Fruit fly (Drosophila melanogaster) whole organism, embryonic: ENCODE results near the gene Swip-1.

Source experiments
- Abd-B ChIP-seq: fragments of 200-800 bp; sonication (Bioruptor generic); optimal IDR thresholded peaks from 2 replicates; lab custom pipeline; 2018; ENCODE audit warnings: missing biosample characterization, mild to moderate bottlenecking, missing genetic modification characterization, moderate library complexity
- Atf6 ChIP-seq: fragments of 200-800 bp; sonication (Bioruptor generic); IDR thresholded peaks from 2 replicates; pipeline ENCODE4 v1.3.6; 2022; ENCODE audit warnings: missing biosample characterization, missing genetic modification characterization
- B-H2 ChIP-seq: fragments of 200-800 bp; sonication (Bioruptor generic); optimal IDR thresholded peaks from 2 replicates; lab custom pipeline; 2018; ENCODE audit warnings: missing biosample characterization, mild to moderate bottlenecking, missing genetic modification characterization
- CG1024 ChIP-seq: fragments of 200-800 bp; sonication (Bioruptor generic); IDR thresholded peaks from 2 replicates; pipeline ENCODE4 v1.3.6; 2022; ENCODE audit warnings: missing biosample characterization, missing genetic modification characterization
- CG10274 ChIP-seq: fragments of 200-800 bp; sonication (Bioruptor generic); optimal IDR thresholded peaks from 3 replicates; lab custom pipeline; 2017; ENCODE audit warnings: missing biosample characterization, mild to moderate bottlenecking, missing genetic modification characterization
- CG10321 ChIP-seq: fragments of 200-800 bp; sonication (Bioruptor generic); IDR thresholded peaks from 2 replicates; pipeline ENCODE4 v1.3.6; 2022; ENCODE audit warnings: missing biosample characterization, missing genetic modification characterization
- CG12071 ChIP-seq: fragments of 200-800 bp; sonication (Bioruptor generic); optimal IDR thresholded peaks from 3 replicates; lab custom pipeline; 2018; ENCODE audit warnings: missing biosample characterization, mild to moderate bottlenecking, missing genetic modification characterization
- CG12299 ChIP-seq: fragments of 200-800 bp; sonication (Bioruptor generic); optimal IDR thresholded peaks from 2 replicates; lab custom pipeline; 2018; ENCODE audit warnings: missing biosample characterization, mild to moderate bottlenecking, missing genetic modification characterization
- CG13296 ChIP-seq: fragments of 200-800 bp; sonication (Bioruptor generic); optimal IDR thresholded peaks from 3 replicates; lab custom pipeline; 2018; ENCODE audit warnings: missing biosample characterization, mild to moderate bottlenecking, missing genetic modification characterization
- CG17359 ChIP-seq: fragments of 200-800 bp; sonication (Bioruptor generic); optimal IDR thresholded peaks from 3 replicates; lab custom pipeline; 2018; ENCODE audit warnings: missing biosample characterization, mild to moderate bottlenecking, missing genetic modification characterization, moderate library complexity
- CG17912 ChIP-seq: fragments of 200-800 bp; sonication (Bioruptor generic); optimal IDR thresholded peaks from 2 replicates; lab custom pipeline; 2018; ENCODE audit warnings: missing biosample characterization, mild to moderate bottlenecking, missing genetic modification characterization
- CG18476 ChIP-seq: fragments of 200-800 bp; sonication (Bioruptor generic); optimal IDR thresholded peaks from 2 replicates; lab custom pipeline; 2016; ENCODE audit warnings: missing biosample characterization, mild to moderate bottlenecking, missing genetic modification characterization
- CG18599 ChIP-seq: fragments of 200-800 bp; sonication (Bioruptor generic); optimal IDR thresholded peaks from 3 replicates; lab custom pipeline; 2017; ENCODE audit warnings: missing biosample characterization, missing genetic modification characterization, mild to moderate bottlenecking, moderate library complexity, missing genetic modification reagents
- CG2678 ChIP-seq: fragments of 200-800 bp; sonication (Bioruptor generic); optimal IDR thresholded peaks from 3 replicates; lab custom pipeline; 2019; ENCODE audit warnings: missing biosample characterization, mild to moderate bottlenecking, missing genetic modification characterization, moderate library complexity
- CG30431 ChIP-seq: fragments of 200-800 bp; sonication (Bioruptor generic); optimal IDR thresholded peaks from 2 replicates; lab custom pipeline; 2017; ENCODE audit warnings: missing biosample characterization, missing genetic modification characterization
- CG3838 ChIP-seq: fragments of 200-800 bp; sonication (Bioruptor generic); optimal IDR thresholded peaks from 3 replicates; lab custom pipeline; 2016; ENCODE audit warnings: missing biosample characterization, missing genetic modification characterization
- CG4820 ChIP-seq: fragments of 200-800 bp; sonication (Bioruptor generic); optimal IDR thresholded peaks from 3 replicates; lab custom pipeline; 2016; ENCODE audit warnings: missing biosample characterization, missing genetic modification characterization
- CG4854 ChIP-seq: fragments of 200-800 bp; sonication (Bioruptor generic); optimal IDR thresholded peaks from 2 replicates; lab custom pipeline; 2016; ENCODE audit warnings: missing biosample characterization, missing genetic modification characterization, inconsistent platforms
- CG6813 ChIP-seq: fragments of 200-800 bp; sonication (Bioruptor generic); optimal IDR thresholded peaks from 2 replicates; lab custom pipeline; 2017; ENCODE audit warnings: missing biosample characterization, missing genetic modification characterization, mild to moderate bottlenecking, moderate library complexity, missing genetic modification reagents
- CG7372 ChIP-seq: fragments of 200-800 bp; sonication (Bioruptor generic); IDR thresholded peaks from 2 replicates; pipeline ENCODE4 v1.3.6; 2022; ENCODE audit warnings: missing biosample characterization, missing genetic modification characterization
- CG8765 ChIP-seq: fragments of 200-800 bp; sonication (Bioruptor generic); IDR thresholded peaks from 2 replicates; pipeline ENCODE4 v1.3.6; 2022; ENCODE audit warnings: missing biosample characterization, missing genetic modification characterization
- CG8924 ChIP-seq: fragments of 200-800 bp; optimal IDR thresholded peaks from 3 replicates; lab custom pipeline; 2019; ENCODE audit warnings: missing biosample characterization, mild to moderate bottlenecking, missing genetic modification characterization, moderate library complexity
- CG9932 ChIP-seq: fragments of 200-800 bp; sonication (Bioruptor generic); IDR thresholded peaks from 2 replicates; pipeline ENCODE4 v1.3.6; 2022; ENCODE audit warnings: missing biosample characterization, missing genetic modification characterization
- D19A ChIP-seq: fragments of 200-800 bp; optimal IDR thresholded peaks from 3 replicates; lab custom pipeline; 2019; ENCODE audit warnings: missing biosample characterization, mild to moderate bottlenecking, missing genetic modification characterization, moderate library complexity
- HLHmδ ChIP-seq: fragments of 200-800 bp; sonication (Bioruptor generic); optimal IDR thresholded peaks from 2 replicates; lab custom pipeline; 2018; ENCODE audit warnings: missing biosample characterization, mild to moderate bottlenecking, missing genetic modification characterization, moderate library complexity
- Hr51 ChIP-seq, 2 experiments: fragments of 200-800 bp; sonication (Bioruptor generic); optimal IDR thresholded peaks; 2 replicates in 1 of 2; 3 replicates in 1 of 2; lab custom pipeline; 2016 to 2018; ENCODE audit warnings: missing biosample characterization in 2 of 2, missing genetic modification characterization in 2 of 2, mild to moderate bottlenecking in 1 of 2, moderate library complexity in 1 of 2
- Jarid2 ChIP-seq: fragments of 200-800 bp; sonication (Bioruptor generic); optimal IDR thresholded peaks from 3 replicates; lab custom pipeline; 2017; ENCODE audit warnings: mild to moderate bottlenecking, missing biosample characterization, missing genetic modification reagents, missing genetic modification characterization
- Kr ChIP-seq: fragments of 200-800 bp; sonication (Bioruptor generic); optimal IDR thresholded peaks from 2 replicates; lab custom pipeline; 2017; ENCODE audit warnings: missing biosample characterization, mild to moderate bottlenecking, missing genetic modification characterization
- Myb ChIP-seq: fragments of 200-800 bp; sonication (Bioruptor generic); optimal IDR thresholded peaks from 2 replicates; lab custom pipeline; 2016; ENCODE audit warnings: missing biosample characterization, missing genetic modification characterization
- NFAT ChIP-seq: fragments of 200-800 bp; sonication (Bioruptor generic); IDR thresholded peaks from 2 replicates; pipeline ENCODE4 v1.3.6; 2022; ENCODE audit warnings: missing biosample characterization, missing genetic modification characterization
- Opbp ChIP-seq: fragments of 200-800 bp; sonication (Bioruptor generic); IDR thresholded peaks from 3 replicates; pipeline ENCODE4 v1.3.6; 2022; ENCODE audit warnings: missing biosample characterization, missing genetic modification characterization; ENCODE audit not compliant: partially characterized antibody
- caup ChIP-seq: fragments of 200-800 bp; sonication (Bioruptor generic); optimal IDR thresholded peaks from 3 replicates; lab custom pipeline; 2017; ENCODE audit warnings: missing biosample characterization, mild to moderate bottlenecking, missing genetic modification characterization, moderate library complexity; ENCODE audit not compliant: severe bottlenecking
- danr ChIP-seq: fragments of 200-800 bp; sonication (Bioruptor generic); IDR thresholded peaks from 2 replicates; pipeline ENCODE4 v1.3.6; 2022; ENCODE audit warnings: missing biosample characterization, missing genetic modification characterization
- dm ChIP-seq: fragments of 200-800 bp; sonication (Bioruptor generic); optimal IDR thresholded peaks from 3 replicates; lab custom pipeline; 2016; ENCODE audit warnings: missing biosample characterization, missing genetic modification characterization
- dmrt99B ChIP-seq: fragments of 200-800 bp; sonication (Bioruptor generic); optimal IDR thresholded peaks from 2 replicates; lab custom pipeline; 2018; ENCODE audit warnings: missing biosample characterization, mild to moderate bottlenecking, missing genetic modification characterization, moderate library complexity
- gcm ChIP-seq: fragments of 200-800 bp; sonication (Bioruptor generic); optimal IDR thresholded peaks from 2 replicates; lab custom pipeline; 2019; ENCODE audit warnings: missing biosample characterization, mild to moderate bottlenecking, missing genetic modification characterization, moderate library complexity
- gsb-n ChIP-seq: fragments of 200-800 bp; sonication (Bioruptor generic); optimal IDR thresholded peaks from 3 replicates; lab custom pipeline; 2018; ENCODE audit warnings: missing biosample characterization, mild to moderate bottlenecking, missing genetic modification characterization
- gt ChIP-seq: fragments of 200-800 bp; sonication (Bioruptor generic); IDR thresholded peaks from 2 replicates; pipeline ENCODE4 v1.3.6; 2022; ENCODE audit warnings: missing biosample characterization, missing genetic modification characterization
- inv ChIP-seq: fragments of 200-800 bp; sonication (Bioruptor generic); IDR thresholded peaks from 2 replicates; pipeline ENCODE4 v1.3.6; 2022; ENCODE audit warnings: missing biosample characterization, missing genetic modification characterization; ENCODE audit not compliant: partially characterized antibody
- jing ChIP-seq: fragments of 200-800 bp; sonication (Bioruptor generic); optimal IDR thresholded peaks from 2 replicates; lab custom pipeline; 2018; ENCODE audit warnings: missing biosample characterization, mild to moderate bottlenecking, missing genetic modification characterization
- maf-S ChIP-seq: fragments of 200-800 bp; sonication (Bioruptor generic); optimal IDR thresholded peaks from 2 replicates; lab custom pipeline; 2016; ENCODE audit warnings: missing biosample characterization, missing genetic modification characterization
- odd ChIP-seq: fragments of 200-800 bp; sonication (Bioruptor generic); optimal IDR thresholded peaks from 2 replicates; lab custom pipeline; 2017; ENCODE audit warnings: missing biosample characterization, mild to moderate bottlenecking, missing genetic modification characterization
- pfk ChIP-seq: fragments of 200-800 bp; sonication (Bioruptor generic); optimal IDR thresholded peaks from 2 replicates; lab custom pipeline; 2018; ENCODE audit warnings: missing biosample characterization, mild to moderate bottlenecking, missing genetic modification characterization, moderate library complexity
- pum ChIP-seq: fragments of 200-800 bp; sonication (Bioruptor generic); optimal IDR thresholded peaks from 2 replicates; lab custom pipeline; 2016; ENCODE audit warnings: missing biosample characterization, missing genetic modification characterization
- sob ChIP-seq: fragments of 200-800 bp; sonication (Bioruptor generic); IDR thresholded peaks from 2 replicates; pipeline ENCODE4 v1.3.6; 2022; ENCODE audit warnings: missing biosample characterization, missing genetic modification characterization
- tgo ChIP-seq: fragments of 200-800 bp; sonication (Bioruptor generic); IDR thresholded peaks from 3 replicates; pipeline ENCODE4 v1.3.6; 2022; ENCODE audit warnings: missing biosample characterization, missing genetic modification characterization
- tin ChIP-seq: fragments of 200-800 bp; sonication (Bioruptor generic); optimal IDR thresholded peaks from 3 replicates; lab custom pipeline; 2016; ENCODE audit warnings: missing biosample characterization, missing genetic modification characterization
- tll ChIP-seq, 2 experiments: fragments of 200-800 bp in 1 of 2; fragments of >200 bp in 1 of 2; sonication (Bioruptor generic) in 1 of 2; optimal IDR thresholded peaks; 2 replicates each; lab custom pipeline; 2017 to 2019; ENCODE audit warnings: missing biosample characterization in 2 of 2, missing genetic modification characterization in 2 of 2, mild to moderate bottlenecking in 1 of 2, moderate library complexity in 1 of 2
- zfh2 ChIP-seq: fragments of 200-800 bp; sonication (Bioruptor generic); optimal IDR thresholded peaks from 2 replicates; lab custom pipeline; 2016; ENCODE audit warnings: missing biosample characterization, missing genetic modification characterization

Gene Swip-1

dm6 chr2L:19009130-19009529 is 22.1 kb upstream of the Swip-1 start, which contains the start of gene RpL30 (continued):
- peak; percentile 99 for TF ChIP-seq HLHmδ (GFP tag; lab: Kevin White, UChicago)
- peak; percentile 80 for TF ChIP-seq tin (GFP tag; lab: Kevin White, UChicago)
- TF ChIP-seq caup (GFP tag; lab: Kevin White, UChicago) = peak; percentile 98
- TF ChIP-seq CG17359 (tag; lab: Kevin White, UChicago) = peak; percentile 88
- peak; percentile 43; the same call in 1 of the 2 replicates for TF ChIP-seq CG7372
- peak; percentile 86 for TF ChIP-seq CG9932 (GFP tag; lab: Robert Waterston, UW)
- TF ChIP-seq CG18599 = peak; percentile 96
- peak; percentile 82 for TF ChIP-seq CG2678
- peak; percentile 86 for TF ChIP-seq NFAT (GFP tag; lab: Robert Waterston, UW)
- TF ChIP-seq dmrt99B (tag; lab: Kevin White, UChicago) = peak; percentile 76
- TF ChIP-seq jing (GFP tag; lab: Kevin White, UChicago) = peak; percentile 66
- TF ChIP-seq CG4854 (GFP tag; lab: Kevin White, UChicago) = peak; percentile 98
- peak; percentile 79 for TF ChIP-seq CG10274
- peak; percentile 89 for TF ChIP-seq Myb (GFP tag; lab: Kevin White, UChicago)
- peak; percentile 79 for TF ChIP-seq CG30431
- peak; percentile 94 for TF ChIP-seq B-H2 (GFP tag; lab: Kevin White, UChicago)
- peak; percentile 71 for TF ChIP-seq CG1024
- TF ChIP-seq maf-S (GFP tag; lab: Kevin White, UChicago) = peak; percentile 90
- TF ChIP-seq dm (GFP tag; lab: Kevin White, UChicago) = peak; percentile 100
- TF ChIP-seq CG6813 (GFP tag; lab: Kevin White, UChicago) = peak; percentile 96
- peak; percentile 80 for TF ChIP-seq pum (GFP tag; lab: Kevin White, UChicago)
- TF ChIP-seq CG17912 = peak; percentile 95
- TF ChIP-seq gcm (GFP tag; lab: Kevin White, UChicago) = peak; percentile 87
- peak; percentile 79 to 84 for TF ChIP-seq Hr51 (GFP tag; optimal IDR thresholded peaks at IDR 0.05; lab: Kevin White, UChicago)
- TF ChIP-seq CG10321 (GFP tag; lab: Robert Waterston, UW) = peak; percentile 66
- TF ChIP-seq Jarid2 = peak; percentile 85
- peak in 1 of 2 experiments; percentile 23 for TF ChIP-seq tll (GFP tag; optimal IDR thresholded peaks at IDR 0.05; lab: Kevin White, UChicago)
- TF ChIP-seq CG18476 (GFP tag; lab: Kevin White, UChicago) = peak; percentile 50
- 0 out of 2 replicates have a peak, but pooled peaks have one; percentile 43 for TF ChIP-seq gt (GFP tag; lab: Robert Waterston, UW)
- peak; percentile 45 for TF ChIP-seq D19A
- peak; percentile 81 for TF ChIP-seq tgo (GFP tag; lab: Robert Waterston, UW)
- peak; percentile 33; the same call in 1 of the 2 replicates for TF ChIP-seq inv (GFP tag; lab: Robert Waterston, UW)
- peak; percentile 91 for TF ChIP-seq Atf6 (GFP tag; lab: Robert Waterston, UW)
- TF ChIP-seq Opbp = peak; percentile 78
- TF ChIP-seq Abd-B = peak; percentile 85
- 0 out of 2 replicates have a peak, but pooled peaks have one; percentile 27 for TF ChIP-seq danr
- TF ChIP-seq CG8924 (tag; lab: Kevin White, UChicago) = peak; percentile 87
- peak; percentile 92 for TF ChIP-seq CG12299 (tag; lab: Kevin White, UChicago)
- peak; percentile 91 for TF ChIP-seq gsb-n (tag; lab: Kevin White, UChicago)
- TF ChIP-seq CG12071 (GFP tag; lab: Kevin White, UChicago) = peak; percentile 95
- peak; percentile 87 for TF ChIP-seq zfh2
- peak; percentile 96 for TF ChIP-seq odd (GFP tag; lab: Kevin White, UChicago)
- TF ChIP-seq Kr (GFP tag; lab: Kevin White, UChicago) = peak; percentile 94
- peak; percentile 64 for TF ChIP-seq CG3838
- peak; percentile 83 for TF ChIP-seq pfk (GFP tag; lab: Kevin White, UChicago)
- TF ChIP-seq CG8765 (GFP tag; lab: Robert Waterston, UW) = peak; percentile 70
- peak; percentile 74 for TF ChIP-seq CG4820 (GFP tag; lab: Kevin White, UChicago)
- peak; percentile 93 for TF ChIP-seq sob
- TF ChIP-seq CG13296 (GFP tag; lab: Kevin White, UChicago) = peak; percentile 94
